Worm (Caenorhabditis elegans): ENCODE data around the gene T19C4.1.
A peak's percentile ranks its signal among the peaks of the same experiment; 100 is the strongest.

T19C4.1 gene

ce11 chrV:11196109-11196508 lies 46.6 kb downstream of the T19C4.1 start, which contains the start of gene clc-6:
TSS of gene clc-6 (minus strand) at chrV:11196209.
- TF ChIP-seq hif-1 (tag; optimal IDR thresholded peaks at IDR 0.05), result no peak
- TF ChIP-seq madf-5 (GFP tag; IDR thresholded peaks at IDR 0.05), result no peak
- no peak for TF ChIP-seq madf-9 (GFP tag; conservative IDR thresholded peaks at IDR 0.05)
- no peak for TF ChIP-seq saeg-2 (GFP tag; IDR thresholded peaks at IDR 0.05)
- no peak for TF ChIP-seq nhr-41 (GFP tag; IDR thresholded peaks at IDR 0.05)
- TF ChIP-seq dpl-1 (GFP tag; optimal IDR thresholded peaks at IDR 0.05), result no peak
- no peak for TF ChIP-seq lin-38 (GFP tag; IDR thresholded peaks at IDR 0.05)
- no peak for TF ChIP-seq T26A8.4 (GFP tag; IDR thresholded peaks at IDR 0.05)
- TF ChIP-seq rbr-2 (tag; optimal IDR thresholded peaks at IDR 0.05), result no peak
- TF ChIP-seq F49E8.2 (tag; optimal IDR thresholded peaks at IDR 0.05; ENCODE audit: borderline replicate concordance), result no peak
- TF ChIP-seq ztf-7 (tag; optimal IDR thresholded peaks at IDR 0.05), result no peak
- TF ChIP-seq F26F4.8 (GFP tag; conservative IDR thresholded peaks at IDR 0.05), result no peak
- TF ChIP-seq nhr-10 (tag; optimal IDR thresholded peaks at IDR 0.05), result no peak
- TF ChIP-seq Y5F2A.4 (GFP tag; optimal IDR thresholded peaks at IDR 0.05), result no peak

- TF ChIP-seq lsy-2 (tag; optimal IDR thresholded peaks at IDR 0.05) (no peak), aha-1 (tag) (peak; percentile 97), mep-1 (tag; optimal IDR thresholded peaks at IDR 0.05) (peak; percentile 7), hlh-30 (tag; optimal IDR thresholded peaks at IDR 0.05; ENCODE audit: insufficient read depth) (peak; percentile 21), nhr-28 (tag; optimal IDR thresholded peaks at IDR 0.05) (peak; percentile 16), ZK337.2 (GFP tag; IDR thresholded peaks at IDR 0.05) (no peak), mes-2 (tag; optimal IDR thresholded peaks at IDR 0.05; ENCODE audit: poor library complexity, severe bottlenecking) (no peak), sdz-12 (GFP tag; optimal IDR thresholded peaks at IDR 0.05) (no peak), snpc-4 (tag; optimal IDR thresholded peaks at IDR 0.05) (no peak)
Measured at ce11 chrV:11196631-11197258, 47.2 kb downstream of the T19C4.1 start.

ce11 chrV:11198094-11198493 lies 48.6 kb downstream of the T19C4.1 start:
- TF ChIP-seq dpl-1 (GFP tag; optimal IDR thresholded peaks at IDR 0.05) (no peak), aha-1 (tag) (peak; percentile 82)

- TF ChIP-seq mxl-3 (GFP tag; optimal IDR thresholded peaks at IDR 0.05) (peak; percentile 5), aly-2 (tag; optimal IDR thresholded peaks at IDR 0.05) (no peak), nhr-25 (tag; optimal IDR thresholded peaks at IDR 0.05; ENCODE audit: borderline replicate concordance, insufficient read depth) (peak; percentile 63)
Measured at ce11 chrV:11199497-11199896, 50.0 kb downstream of the T19C4.1 start.

- TF ChIP-seq nhr-25 (tag; optimal IDR thresholded peaks at IDR 0.05; ENCODE audit: borderline replicate concordance, insufficient read depth) (no peak), madf-5 (GFP tag; IDR thresholded peaks at IDR 0.05) (no peak), hlh-30 (tag; optimal IDR thresholded peaks at IDR 0.05; ENCODE audit: insufficient read depth) (no peak), aha-1 (tag) (peak; percentile 74), set-16 (GFP tag; IDR thresholded peaks at IDR 0.05) (no peak)
Measured at ce11 chrV:11200316-11200715, 50.8 kb downstream of the T19C4.1 start, which contains the start of gene K10D6.3. TSS of gene K10D6.3 (plus strand) at chrV:11200616.

Measured in whole organism, L4 larva.